Fruit fly (Drosophila melanogaster) whole organism, embryonic: ENCODE data around the gene dgt2.

Experiments
- CG10959 ChIP-seq: fragments of 200-800 bp; sonication (Bioruptor generic); IDR thresholded peaks from 2 replicates; pipeline ENCODE4 v1.3.6; 2022; ENCODE audit warnings: missing biosample characterization, missing genetic modification characterization
- CG11456 ChIP-seq: fragments of 200-800 bp; sonication (Bioruptor generic); IDR thresholded peaks from 3 replicates; pipeline ENCODE4 v1.3.6; 2022; ENCODE audit warnings: missing biosample characterization, missing genetic modification characterization
- CG13123 ChIP-seq: fragments of 200-800 bp; sonication (Bioruptor generic); optimal IDR thresholded peaks from 2 replicates; lab custom pipeline; 2016; ENCODE audit warnings: missing biosample characterization, missing genetic modification characterization
- CG13624 ChIP-seq: fragments of 200-800 bp; sonication (Bioruptor generic); optimal IDR thresholded peaks from 2 replicates; lab custom pipeline; 2016; ENCODE audit warnings: missing biosample characterization, missing genetic modification characterization
- CG14710 ChIP-seq: fragments of 200-800 bp; sonication (Bioruptor generic); optimal IDR thresholded peaks from 3 replicates; lab custom pipeline; 2019; ENCODE audit warnings: missing biosample characterization, mild to moderate bottlenecking, missing genetic modification characterization, moderate library complexity
- CG14965 ChIP-seq: fragments of 200-800 bp; sonication (Bioruptor generic); optimal IDR thresholded peaks from 2 replicates; lab custom pipeline; 2016; ENCODE audit warnings: missing biosample characterization, missing genetic modification characterization, borderline replicate concordance
- CG1602 ChIP-seq: fragments of 200-800 bp; sonication (Bioruptor generic); optimal IDR thresholded peaks from 3 replicates; lab custom pipeline; 2016; ENCODE audit warnings: missing biosample characterization, missing genetic modification characterization
- CG16779 ChIP-seq: fragments of 200-800 bp; sonication (Bioruptor generic); IDR thresholded peaks from 2 replicates; pipeline ENCODE4 v1.3.6; 2022; ENCODE audit warnings: missing biosample characterization, missing genetic modification characterization
- CG17328 ChIP-seq: fragments of 200-800 bp; sonication (Bioruptor generic); IDR thresholded peaks from 2 replicates; pipeline ENCODE4 v1.3.6; 2022; ENCODE audit warnings: missing biosample characterization, missing genetic modification characterization
- CG17359 ChIP-seq: fragments of 200-800 bp; sonication (Bioruptor generic); optimal IDR thresholded peaks from 3 replicates; lab custom pipeline; 2018; ENCODE audit warnings: missing biosample characterization, mild to moderate bottlenecking, missing genetic modification characterization, moderate library complexity
- CG2116 ChIP-seq: fragments of 200-800 bp; sonication (Bioruptor generic); optimal IDR thresholded peaks from 3 replicates; lab custom pipeline; 2018; ENCODE audit warnings: missing biosample characterization, mild to moderate bottlenecking, missing genetic modification characterization
- CG2202 ChIP-seq: fragments of 200-800 bp; sonication (Bioruptor generic); optimal IDR thresholded peaks from 2 replicates; lab custom pipeline; 2018; ENCODE audit warnings: missing biosample characterization, mild to moderate bottlenecking, missing genetic modification characterization
- CG30431 ChIP-seq: fragments of 200-800 bp; sonication (Bioruptor generic); optimal IDR thresholded peaks from 2 replicates; lab custom pipeline; 2017; ENCODE audit warnings: missing biosample characterization, missing genetic modification characterization
- CG32772 ChIP-seq: fragments of 200-800 bp; sonication (Bioruptor generic); IDR thresholded peaks from 2 replicates; pipeline ENCODE4 v1.3.6; 2022; ENCODE audit warnings: missing biosample characterization, missing genetic modification characterization
- CG5245 ChIP-seq: fragments of 200-800 bp; sonication (Bioruptor generic); optimal IDR thresholded peaks from 3 replicates; lab custom pipeline; 2016; ENCODE audit warnings: missing biosample characterization, missing genetic modification characterization
- CG7372 ChIP-seq: fragments of 200-800 bp; sonication (Bioruptor generic); IDR thresholded peaks from 2 replicates; pipeline ENCODE4 v1.3.6; 2022; ENCODE audit warnings: missing biosample characterization, missing genetic modification characterization
- CG9876 ChIP-seq: fragments of 200-800 bp; sonication (Bioruptor generic); optimal IDR thresholded peaks from 2 replicates; lab custom pipeline; 2016; ENCODE audit warnings: missing biosample characterization, missing genetic modification characterization
- CTCF ChIP-seq: fragments of 200-800 bp; sonication (Bioruptor generic); optimal IDR thresholded peaks from 2 replicates; lab custom pipeline; 2017; ENCODE audit warnings: missing biosample characterization, mild to moderate bottlenecking, missing genetic modification characterization, moderate library complexity
- Camta ChIP-seq: fragments of 200-800 bp; sonication (Bioruptor generic); optimal IDR thresholded peaks from 2 replicates; lab custom pipeline; 2016; ENCODE audit warnings: missing biosample characterization, missing genetic modification characterization
- CrebB ChIP-seq: fragments of 200-800 bp; sonication (Bioruptor generic); optimal IDR thresholded peaks from 3 replicates; lab custom pipeline; 2018; ENCODE audit warnings: missing biosample characterization, mild to moderate bottlenecking, missing genetic modification characterization
- Dad ChIP-seq: fragments of 200-800 bp; sonication (Bioruptor generic); optimal IDR thresholded peaks from 3 replicates; lab custom pipeline; 2016; ENCODE audit warnings: missing biosample characterization, missing genetic modification characterization
- Dip2 ChIP-seq: fragments of 200-800 bp; sonication (Bioruptor generic); IDR thresholded peaks from 2 replicates; pipeline ENCODE4 v1.3.6; 2022; ENCODE audit warnings: missing biosample characterization, missing genetic modification characterization
- Doc3 ChIP-seq: fragments of 200-800 bp; sonication (Bioruptor generic); IDR thresholded peaks from 3 replicates; pipeline ENCODE4 v1.3.6; 2022; ENCODE audit warnings: missing biosample characterization, missing genetic modification characterization; ENCODE audit not compliant: partially characterized antibody
- Dref ChIP-seq: fragments of 200-800 bp; sonication (Bioruptor generic); IDR thresholded peaks from 2 replicates; pipeline ENCODE4 v1.3.6; 2022; ENCODE audit warnings: missing biosample characterization, missing genetic modification characterization
- Fer3 ChIP-seq: fragments of 200-800 bp; sonication (Bioruptor generic); optimal IDR thresholded peaks from 2 replicates; lab custom pipeline; 2018; ENCODE audit warnings: missing biosample characterization, mild to moderate bottlenecking, missing genetic modification characterization, moderate library complexity
- Hr78 ChIP-seq, 2 experiments: fragments of 200-800 bp in 1 of 2; fragments of >200 bp in 1 of 2; sonication (Bioruptor generic) in 1 of 2; optimal IDR thresholded peaks; 2 replicates each; lab custom pipeline; 2017 to 2019; ENCODE audit warnings: missing biosample characterization in 2 of 2, missing genetic modification characterization in 2 of 2, mild to moderate bottlenecking in 1 of 2, moderate library complexity in 1 of 2
- MTF-1 ChIP-seq: fragments of 200-800 bp; sonication (Bioruptor generic); optimal IDR thresholded peaks from 2 replicates; lab custom pipeline; 2018; ENCODE audit warnings: missing biosample characterization, mild to moderate bottlenecking, missing genetic modification characterization, borderline replicate concordance
- Poxn ChIP-seq: fragments of 200-800 bp; sonication (Bioruptor generic); IDR thresholded peaks from 2 replicates; pipeline ENCODE4 v1.3.6; 2022; ENCODE audit warnings: missing biosample characterization, missing genetic modification characterization
- Xrp1 ChIP-seq: fragments of 200-800 bp; sonication (Bioruptor generic); IDR thresholded peaks from 2 replicates; pipeline ENCODE4 v1.3.6; 2022; ENCODE audit warnings: missing biosample characterization, missing genetic modification characterization
- ab ChIP-seq: fragments of 200-800 bp; sonication (Bioruptor generic); optimal IDR thresholded peaks from 2 replicates; lab custom pipeline; 2016; ENCODE audit warnings: missing biosample characterization, missing genetic modification characterization
- abd-A ChIP-seq: fragments of 200-800 bp; sonication (Bioruptor generic); optimal IDR thresholded peaks from 3 replicates; lab custom pipeline; 2019; ENCODE audit warnings: missing biosample characterization, mild to moderate bottlenecking, missing genetic modification characterization, moderate library complexity
- bsh ChIP-seq, 2 experiments: fragments of 200-800 bp; sonication (Bioruptor generic); optimal IDR thresholded peaks; 2 replicates each; lab custom pipeline; 2017 to 2018; ENCODE audit warnings: mild to moderate bottlenecking in 2 of 2, missing biosample characterization in 2 of 2, missing genetic modification characterization in 2 of 2, moderate library complexity in 1 of 2
- gcm ChIP-seq: fragments of 200-800 bp; sonication (Bioruptor generic); optimal IDR thresholded peaks from 2 replicates; lab custom pipeline; 2019; ENCODE audit warnings: missing biosample characterization, mild to moderate bottlenecking, missing genetic modification characterization, moderate library complexity
- gfzf ChIP-seq: fragments of 200-800 bp; sonication (Bioruptor generic); optimal IDR thresholded peaks from 2 replicates; lab custom pipeline; 2016; ENCODE audit warnings: missing biosample characterization, mild to moderate bottlenecking, missing genetic modification characterization, moderate library complexity
- kay ChIP-seq: fragments of 200-800 bp; sonication (Bioruptor generic); optimal IDR thresholded peaks from 2 replicates; lab custom pipeline; 2016; ENCODE audit warnings: missing biosample characterization, missing genetic modification characterization
- klu ChIP-seq: fragments of 200-800 bp; sonication (Bioruptor generic); IDR thresholded peaks from 2 replicates; pipeline ENCODE4 v1.3.6; 2022; ENCODE audit warnings: missing biosample characterization, missing genetic modification characterization
- org-1 ChIP-seq: fragments of 200-800 bp; sonication (Bioruptor generic); optimal IDR thresholded peaks from 2 replicates; lab custom pipeline; 2017; ENCODE audit warnings: missing biosample characterization, missing genetic modification characterization
- pros ChIP-seq: fragments of 200-800 bp; sonication (Bioruptor generic); optimal IDR thresholded peaks from 3 replicates; lab custom pipeline; 2019; ENCODE audit warnings: missing biosample characterization, mild to moderate bottlenecking, missing genetic modification characterization, moderate library complexity
- psq ChIP-seq: fragments of 200-800 bp; sonication (Bioruptor generic); optimal IDR thresholded peaks from 2 replicates; lab custom pipeline; 2017; ENCODE audit warnings: missing biosample characterization, missing genetic modification characterization
- tin ChIP-seq: fragments of 200-800 bp; sonication (Bioruptor generic); optimal IDR thresholded peaks from 3 replicates; lab custom pipeline; 2016; ENCODE audit warnings: missing biosample characterization, missing genetic modification characterization
- tll ChIP-seq, 2 experiments: fragments of 200-800 bp in 1 of 2; fragments of >200 bp in 1 of 2; sonication (Bioruptor generic) in 1 of 2; optimal IDR thresholded peaks; 2 replicates each; lab custom pipeline; 2017 to 2019; ENCODE audit warnings: missing biosample characterization in 2 of 2, missing genetic modification characterization in 2 of 2, mild to moderate bottlenecking in 1 of 2, moderate library complexity in 1 of 2
- tup ChIP-seq: fragments of 200-800 bp; sonication (Bioruptor generic); optimal IDR thresholded peaks from 2 replicates; lab custom pipeline; 2016; ENCODE audit warnings: missing biosample characterization, mild to moderate bottlenecking, missing genetic modification characterization, moderate library complexity
- vvl ChIP-seq: fragments of 200-800 bp; sonication (Bioruptor generic); IDR thresholded peaks from 2 replicates; pipeline ENCODE4 v1.3.6; 2022; ENCODE audit warnings: missing biosample characterization, missing genetic modification characterization
- wdn ChIP-seq: fragments of 200-800 bp; sonication (Bioruptor generic); IDR thresholded peaks from 2 replicates; pipeline ENCODE4 v1.3.6; 2022; ENCODE audit warnings: missing biosample characterization, missing genetic modification characterization
- z ChIP-seq: fragments of 200-800 bp; sonication (Bioruptor generic); IDR thresholded peaks from 3 replicates; pipeline ENCODE4 v1.3.6; 2022; ENCODE audit warnings: missing biosample characterization, missing genetic modification characterization
- zen ChIP-seq: fragments of 200-800 bp; sonication (Bioruptor generic); optimal IDR thresholded peaks from 3 replicates; lab custom pipeline; 2018; ENCODE audit warnings: missing biosample characterization, mild to moderate bottlenecking, missing genetic modification characterization, moderate library complexity
- zen2 ChIP-seq: fragments of 200-800 bp; sonication (Bioruptor generic); IDR thresholded peaks from 3 replicates; pipeline ENCODE4 v1.3.6; 2022; ENCODE audit warnings: missing biosample characterization, missing genetic modification characterization; ENCODE audit not compliant: partially characterized antibody

Gene dgt2

dm6 chr2L:12011682-12012655 lies 22.2 kb downstream of the dgt2 start (continued):
- TF ChIP-seq tin (peak; percentile 76), CG5245 (peak; percentile 84), CG13123 (no peak), kay (GFP tag; lab: Kevin White, UChicago) (peak; percentile 20), zen (tag; lab: Kevin White, UChicago) (peak; percentile 31), CG1602 (no peak), Dref (GFP tag; lab: Robert Waterston, UW) (no peak), Fer3 (tag; lab: Kevin White, UChicago) (peak; percentile 55), gcm (GFP tag; lab: Kevin White, UChicago) (peak; percentile 77), CG17328 (GFP tag; lab: Robert Waterston, UW) (no peak), Dip2 (GFP tag; lab: Robert Waterston, UW) (no peak), z (GFP tag; lab: Robert Waterston, UW) (no peak), CG13624 (GFP tag; lab: Kevin White, UChicago) (peak; percentile 88), tll (GFP tag; optimal IDR thresholded peaks at IDR 0.05; lab: Kevin White, UChicago) (peak in 1 of 2 experiments; percentile 98), CG2202 (peak; percentile 24), vvl (GFP tag; lab: Robert Waterston, UW) (no peak), CG7372 (no peak), tup (GFP tag; lab: Kevin White, UChicago) (peak; percentile 24), Camta (GFP tag; lab: Kevin White, UChicago) (peak; percentile 25), MTF-1 (GFP tag; lab: Kevin White, UChicago) (peak; percentile 86), CG2116 (GFP tag; lab: Kevin White, UChicago) (peak; percentile 21), org-1 (GFP tag; lab: Kevin White, UChicago) (peak; percentile 50), pros (peak; percentile 72), CTCF (GFP tag; lab: Kevin White, UChicago) (peak; percentile 64), gfzf (GFP tag; lab: Kevin White, UChicago) (peak; percentile 15), CrebB (tag; lab: Kevin White, UChicago) (peak; percentile 72), CG14965 (peak; percentile 13), wdn (no peak), CG10959 (GFP tag; lab: Robert Waterston, UW) (no peak), zen2 (GFP tag; lab: Robert Waterston, UW) (no peak), Xrp1 (GFP tag; lab: Robert Waterston, UW) (no peak), CG9876 (GFP tag; lab: Kevin White, UChicago) (no peak), CG32772 (GFP tag; lab: Robert Waterston, UW) (no peak), psq (GFP tag; lab: Kevin White, UChicago) (no peak), Hr78 (GFP tag; optimal IDR thresholded peaks at IDR 0.05; lab: Kevin White, UChicago) (peak in 1 of 2 experiments; percentile 93), CG16779 (GFP tag; lab: Robert Waterston, UW) (no peak), Doc3 (GFP tag; lab: Robert Waterston, UW) (no peak), Poxn (GFP tag; lab: Robert Waterston, UW) (no peak), abd-A (tag; lab: Kevin White, UChicago) (peak; percentile 100), CG17359 (peak; percentile 73), bsh (GFP tag; optimal IDR thresholded peaks at IDR 0.05; lab: Kevin White, UChicago) (peak; percentile 26 to 63), ab (peak; percentile 34), CG14710 (peak; percentile 62), CG30431 (peak; percentile 0), klu (GFP tag; lab: Robert Waterston, UW) (no peak), Dad (peak; percentile 79), CG11456 (no peak)
